Worm (Caenorhabditis elegans): ENCODE results near the gene cid-1.

The cid-1 gene

DNA sequence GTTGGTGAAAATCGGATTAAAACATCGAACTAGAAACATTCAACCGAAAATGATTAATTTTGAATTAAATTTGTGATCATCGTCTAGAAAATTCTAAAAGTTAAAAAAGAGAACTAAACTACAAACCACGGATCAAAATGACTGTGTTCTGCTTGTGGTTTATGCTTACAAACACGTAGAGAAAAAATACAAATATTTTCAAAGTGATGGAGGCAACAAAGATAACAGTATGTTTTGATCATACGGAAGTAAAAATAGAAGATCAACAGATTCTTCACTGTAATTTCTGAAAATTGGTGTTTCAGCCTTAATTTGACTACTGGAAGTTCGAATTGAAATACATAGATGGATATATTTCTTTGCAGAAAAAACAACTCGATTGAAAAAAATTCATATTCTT is 29.6 kb downstream of the cid-1 start:
- TF ChIP-seq hmg-11 (tag; optimal IDR thresholded peaks at IDR 0.05) = no peak
- TF ChIP-seq lsy-12 (tag; optimal IDR thresholded peaks at IDR 0.05) = no peak
- TF ChIP-seq nfya-1 (tag; optimal IDR thresholded peaks at IDR 0.05; ENCODE audit: insufficient read depth) = no peak
- TF ChIP-seq fos-1 (tag; optimal IDR thresholded peaks at IDR 0.05) = no peak
- no peak for TF ChIP-seq ZK546.5 (tag; optimal IDR thresholded peaks at IDR 0.05)
- no peak for TF ChIP-seq ceh-9 (tag; optimal IDR thresholded peaks at IDR 0.05)
- no peak for TF ChIP-seq skn-1 (tag; optimal IDR thresholded peaks at IDR 0.05)

DNA sequence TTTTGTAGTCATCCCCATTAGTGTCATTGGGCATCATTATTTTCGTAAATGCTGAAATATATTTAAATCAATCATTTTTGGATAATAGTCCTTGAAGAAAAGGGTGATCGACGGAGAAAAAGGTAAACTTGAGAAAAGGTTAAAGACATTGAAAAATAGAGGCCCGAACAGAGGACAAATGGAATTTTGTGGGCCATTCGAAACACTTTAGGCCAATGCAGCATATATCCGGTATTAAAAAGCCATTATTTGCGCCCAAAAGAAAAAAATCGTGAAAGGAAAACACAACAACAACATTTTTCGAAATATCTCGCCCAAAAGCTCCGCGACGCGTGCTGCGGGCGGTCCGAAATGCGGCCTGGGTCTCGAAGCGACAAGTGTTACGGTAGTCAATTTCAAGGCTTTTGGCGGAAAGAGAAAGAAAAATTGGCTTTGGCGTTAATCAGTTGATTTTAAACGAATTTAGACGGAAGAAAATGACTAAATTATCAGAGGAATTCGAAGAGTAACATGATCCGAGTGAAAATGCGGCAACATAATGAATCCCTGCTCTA is 33.2 kb downstream of the cid-1 start, which contains the start of gene morc-1:
TSS of gene morc-1 (minus strand) at position 51 of the 554 bp plus-strand sequence.
- TF ChIP-seq pha-4 (tag; optimal IDR thresholded peaks at IDR 0.05) (no peak), eor-1 (tag; optimal IDR thresholded peaks at IDR 0.05) (no peak), unc-62 (GFP tag; optimal IDR thresholded peaks at IDR 0.05) (no peak), sea-2 (GFP tag; optimal IDR thresholded peaks at IDR 0.05) (no peak), nhr-12 (tag; optimal IDR thresholded peaks at IDR 0.05) (no peak), ceh-16 (tag; optimal IDR thresholded peaks at IDR 0.05) (no peak), nhr-237 (tag; optimal IDR thresholded peaks at IDR 0.05) (no peak), mdl-1 (tag; optimal IDR thresholded peaks at IDR 0.05) (no peak), egl-27 (tag; optimal IDR thresholded peaks at IDR 0.05) (no peak), ceh-9 (tag; optimal IDR thresholded peaks at IDR 0.05) (no peak), elt-1 (tag; optimal IDR thresholded peaks at IDR 0.05) (no peak), nhr-76 (tag; optimal IDR thresholded peaks at IDR 0.05) (no peak), nhr-11 (tag; optimal IDR thresholded peaks at IDR 0.05) (no peak), ztf-4 (tag; optimal IDR thresholded peaks at IDR 0.05) (no peak), pqm-1 (tag; optimal IDR thresholded peaks at IDR 0.05) (no peak), nhr-23 (tag; optimal IDR thresholded peaks at IDR 0.05) (no peak), nhr-77 (tag; optimal IDR thresholded peaks at IDR 0.05) (no peak), nhr-25 (tag; optimal IDR thresholded peaks at IDR 0.05) (no peak), ama-1 (optimal IDR thresholded peaks at IDR 0.05) (no peak), tbx-2 (tag; optimal IDR thresholded peaks at IDR 0.05) (no peak)

DNA sequence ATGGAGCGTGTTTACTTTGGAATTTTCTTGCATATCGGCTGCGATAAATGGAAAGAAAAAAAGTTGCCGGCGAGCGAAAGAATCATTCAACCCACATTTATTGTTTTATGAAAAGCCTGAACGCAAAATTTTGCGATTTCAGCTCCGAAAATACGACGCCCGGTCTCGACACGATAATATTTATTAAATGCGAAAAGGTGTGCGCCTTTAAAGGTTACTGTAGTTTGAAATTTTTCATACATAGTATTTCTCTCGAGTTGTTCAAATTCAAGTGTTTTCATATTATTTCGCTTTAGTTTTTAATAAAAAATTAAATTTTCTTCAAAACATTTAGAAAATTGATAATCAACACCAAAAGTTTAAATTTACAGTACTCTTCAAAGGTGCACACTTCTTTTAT is 35.3 kb downstream of the cid-1 start, which contains the start of gene syx-16:
TSS of gene syx-16 (minus strand) at position 118 of the 400 bp plus-strand sequence.
- TF ChIP-seq nfya-1 (tag; optimal IDR thresholded peaks at IDR 0.05; ENCODE audit: insufficient read depth) (peak; percentile 29), pqm-1 (tag; optimal IDR thresholded peaks at IDR 0.05) (no peak)

DNA sequence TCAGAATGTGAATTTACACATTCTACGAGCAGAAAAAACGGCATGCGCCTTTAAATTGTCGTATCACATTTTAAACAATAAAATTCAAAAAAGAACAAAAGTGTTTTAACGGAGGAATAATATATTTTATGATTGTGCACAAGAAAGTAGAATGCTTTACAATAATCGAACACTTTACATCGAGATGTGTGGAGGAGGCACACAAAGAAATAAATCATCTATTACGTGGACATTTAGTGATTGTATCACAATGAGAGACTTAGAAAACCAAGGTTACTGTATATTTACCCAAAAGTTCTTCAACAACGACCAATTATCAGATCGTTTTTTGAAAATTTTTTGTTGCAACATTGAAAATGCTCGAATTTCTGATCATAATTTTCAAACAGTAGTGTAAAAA is 36.5 kb downstream of the cid-1 start:
- TF ChIP-seq nhr-77 (tag; optimal IDR thresholded peaks at IDR 0.05) (no peak), pha-4 (tag; optimal IDR thresholded peaks at IDR 0.05) (peak; percentile 15)

DNA sequence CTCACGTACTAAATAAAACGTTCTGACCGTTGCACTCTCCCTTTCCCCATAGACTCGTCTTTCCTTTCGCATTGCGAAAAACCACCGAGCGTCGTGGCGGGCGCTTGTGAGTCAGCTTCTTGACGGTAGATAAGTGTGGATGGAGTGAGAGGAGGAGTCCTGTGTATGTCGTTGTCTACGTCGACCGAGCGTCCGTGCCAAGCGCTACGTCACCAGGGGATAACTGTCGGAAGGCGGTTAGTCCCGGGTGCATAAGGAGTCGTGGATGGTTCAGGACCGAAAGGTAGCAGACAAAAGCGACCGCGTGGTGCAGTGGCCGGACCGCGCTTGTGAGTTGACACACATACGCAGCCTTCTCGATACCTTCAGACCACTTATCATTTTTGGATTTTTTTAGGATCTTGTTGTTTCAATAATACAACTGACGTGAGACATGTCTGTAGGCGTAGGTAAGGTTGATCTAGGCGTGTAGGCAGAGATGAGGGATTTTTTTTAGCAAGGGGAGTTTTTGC is 37.5 kb downstream of the cid-1 start:
- peak; percentile 62 for TF ChIP-seq nhr-23 (tag; optimal IDR thresholded peaks at IDR 0.05)
- TF ChIP-seq nhr-43 (tag; optimal IDR thresholded peaks at IDR 0.05; ENCODE audit: poor library complexity, severe bottlenecking) = peak; percentile 74
- peak; percentile 59 for TF ChIP-seq lsy-12 (tag; optimal IDR thresholded peaks at IDR 0.05)
- peak; percentile 27 for TF ChIP-seq ceh-28 (tag; optimal IDR thresholded peaks at IDR 0.05)
- peak; percentile 63 for TF ChIP-seq nfya-1 (tag; optimal IDR thresholded peaks at IDR 0.05; ENCODE audit: insufficient read depth)
- peak; percentile 1 for TF ChIP-seq jun-1 (tag; optimal IDR thresholded peaks at IDR 0.05)
- peak; percentile 63 for TF ChIP-seq elt-2 (tag; optimal IDR thresholded peaks at IDR 0.05)
- TF ChIP-seq hmg-11 (tag; optimal IDR thresholded peaks at IDR 0.05) = peak; percentile 80
- TF ChIP-seq pha-4 (tag; optimal IDR thresholded peaks at IDR 0.05) = peak; percentile 40
- peak; percentile 51 for TF ChIP-seq nhr-25 (tag; optimal IDR thresholded peaks at IDR 0.05)
- peak; percentile 3 for TF ChIP-seq ztf-4 (tag; optimal IDR thresholded peaks at IDR 0.05)
- TF ChIP-seq lin-39 (tag; optimal IDR thresholded peaks at IDR 0.05) = peak; percentile 25

DNA sequence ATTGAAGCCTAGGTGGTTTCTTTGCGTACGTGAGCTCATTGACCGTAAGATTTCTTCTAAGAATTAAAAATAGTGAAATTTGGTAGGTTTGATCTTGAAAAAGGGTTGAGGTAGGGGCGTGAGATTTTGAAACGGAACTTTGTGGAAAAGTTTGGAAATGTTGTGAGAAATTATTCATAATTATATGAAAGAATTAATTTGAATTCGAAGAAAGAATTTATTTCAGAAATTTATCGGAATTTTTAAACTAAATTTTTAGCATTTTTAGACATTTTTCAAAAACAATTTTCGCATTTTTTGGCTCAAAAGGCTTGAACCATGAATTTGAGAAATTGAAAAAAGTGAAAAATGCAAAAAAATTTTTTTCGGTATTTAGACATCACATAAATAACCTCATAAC is 40.4 kb downstream of the cid-1 start:
- TF ChIP-seq mml-1 (tag; optimal IDR thresholded peaks at IDR 0.05) (no peak), fos-1 (tag; optimal IDR thresholded peaks at IDR 0.05) (no peak), fkh-10 (GFP tag; optimal IDR thresholded peaks at IDR 0.05) (no peak), pqm-1 (tag; optimal IDR thresholded peaks at IDR 0.05) (no peak), jun-1 (tag; optimal IDR thresholded peaks at IDR 0.05) (no peak), nhr-77 (tag; optimal IDR thresholded peaks at IDR 0.05) (no peak), nhr-25 (tag; optimal IDR thresholded peaks at IDR 0.05) (no peak), ama-1 (optimal IDR thresholded peaks at IDR 0.05) (no peak), egl-27 (tag; optimal IDR thresholded peaks at IDR 0.05) (no peak), ceh-9 (tag; optimal IDR thresholded peaks at IDR 0.05) (no peak), skn-1 (tag; optimal IDR thresholded peaks at IDR 0.05) (no peak), ztf-11 (tag; optimal IDR thresholded peaks at IDR 0.05) (no peak), hmg-11 (tag; optimal IDR thresholded peaks at IDR 0.05) (no peak)

Measured in whole organism, L3 larva.